Worm (Caenorhabditis elegans) whole organism, L1 larva: ENCODE data around the gene F09E10.5.

Experiments used
- ama-1 ChIP-seq: fragments of 150-350 bp; optimal IDR thresholded peaks from 2 replicates; lab custom pipeline; 2014
- elt-2 ChIP-seq: sonication (generic microtip); optimal IDR thresholded peaks from 2 replicates; lab custom pipeline; 2016; ENCODE audit warnings: missing genetic modification characterization, mild to moderate bottlenecking, inconsistent platforms, missing compliant biosample characterization, missing genetic modification reagents
- mef-2 ChIP-seq: fragments of 150-350 bp; optimal IDR thresholded peaks from 2 replicates; lab custom pipeline; 2014; ENCODE audit warnings: missing biosample characterization, missing genetic modification characterization
- ztf-11 ChIP-seq, 2 experiments: sonication (generic microtip); optimal IDR thresholded peaks; 2 replicates each; lab custom pipeline; 2016 to 2017; ENCODE audit warnings: missing genetic modification characterization in 2 of 2, missing biosample characterization in 1 of 2, missing compliant biosample characterization in 1 of 2

DNA sequence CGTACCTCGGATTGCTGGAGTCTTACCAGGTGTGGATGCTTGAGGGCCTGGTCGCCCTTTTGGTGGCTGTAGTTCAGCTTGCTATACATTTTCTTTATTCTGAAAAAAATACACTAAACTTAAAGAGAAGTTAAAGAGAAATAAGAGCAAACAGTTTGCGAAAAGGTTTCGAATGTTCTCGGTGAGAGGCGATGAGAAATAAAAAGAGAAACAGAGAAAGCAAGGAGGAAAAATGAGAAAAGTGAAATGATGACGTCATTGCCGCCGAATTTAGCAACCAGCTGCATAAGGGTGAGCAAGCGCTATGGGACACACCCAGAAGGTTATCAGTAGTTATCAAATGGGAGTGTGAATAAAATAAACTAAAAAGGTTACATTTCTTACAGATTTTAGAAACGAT, 40.4 kb downstream of the F09E10.5 start, which contains the start of gene cebp-1:
- TF ChIP-seq elt-2 (tag; lab: Kevin White, UChicago) (peak; percentile 21), mef-2 (tag; lab: Kevin White, UChicago) (peak; percentile 59), ztf-11 (tag; optimal IDR thresholded peaks at IDR 0.05; lab: Kevin White, UChicago) (no peak), ama-1 (lab: Kevin White, UChicago) (no peak)
